In the genomic region with DNA sequence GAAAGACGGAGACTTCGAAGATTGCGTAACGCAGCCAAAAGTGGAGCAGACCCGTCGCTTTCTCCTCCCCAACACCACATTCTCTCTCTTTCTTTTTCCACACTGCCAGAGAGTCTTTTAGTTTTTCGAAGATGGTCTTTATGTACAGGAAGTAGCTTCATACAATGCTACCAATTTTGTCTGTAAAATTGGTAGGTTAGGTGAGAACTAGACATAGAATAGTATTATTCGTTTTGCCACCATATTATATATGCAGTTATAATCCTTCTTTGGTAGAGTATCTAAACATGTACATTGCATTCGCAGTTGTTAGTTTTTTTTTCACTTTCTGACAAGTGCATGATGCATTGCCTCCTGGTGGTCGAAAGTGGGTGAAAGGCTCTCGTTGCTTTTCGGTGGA, we compare ENCODE assay signal across 3 fruit fly cellular contexts.
TF ChIP-seq lines count a peak whose summit lies in the region.

No protein-coding gene starts in this region.

- no peak for TF ChIP-seq CTCF in whole organism, embryonic (GFP tag; optimal IDR thresholded peaks at IDR 0.05; lab: Kevin White, UChicago)

TF ChIP-seq in whole organism, embryonic, 481 proteins besides CTCF, POLR2A, EP300 and RAD21:
- no peak for TF ChIP-seq CG6791 (GFP tag; IDR thresholded peaks at IDR 0.05; lab: Robert Waterston, UW; ENCODE audit: partially characterized antibody)
- TF ChIP-seq hkb (optimal IDR thresholded peaks at IDR 0.05; lab: Kevin White, UChicago), result peak; percentile 9
- TF ChIP-seq hkb (GFP tag; IDR thresholded peaks at IDR 0.05; lab: Robert Waterston, UW), result no peak
- TF ChIP-seq Med (GFP tag; lab: Kevin White, UChicago), result peak; percentile 13
- TF ChIP-seq bsh (GFP tag; optimal IDR thresholded peaks at IDR 0.05; lab: Kevin White, UChicago), result peak in 1 of 2 experiments; percentile 20
- TF ChIP-seq Dbx (GFP tag; IDR thresholded peaks at IDR 0.05; lab: Robert Waterston, UW), result no peak
- peak; percentile 34 for TF ChIP-seq Blimp-1 (GFP tag; optimal IDR thresholded peaks at IDR 0.05; lab: Kevin White, UChicago)
- TF ChIP-seq seq (GFP tag; IDR thresholded peaks at IDR 0.05; lab: Robert Waterston, UW), result no peak
- TF ChIP-seq CG4404 (GFP tag; IDR thresholded peaks at IDR 0.05; lab: Robert Waterston, UW), result no peak
- TF ChIP-seq D19A (tag; optimal IDR thresholded peaks at IDR 0.05; lab: Kevin White, UChicago), result peak; percentile 87
- peak; percentile 25; the same call in 1 of the 3 replicates for TF ChIP-seq ci (GFP tag; IDR thresholded peaks at IDR 0.05; lab: Robert Waterston, UW)
- peak; percentile 14 for TF ChIP-seq Sox102F (GFP tag; optimal IDR thresholded peaks at IDR 0.05; lab: Kevin White, UChicago)
- TF ChIP-seq CG11504 (tag; optimal IDR thresholded peaks at IDR 0.05; lab: Kevin White, UChicago), result peak; percentile 28
- TF ChIP-seq Hr3 (GFP tag; optimal IDR thresholded peaks at IDR 0.05; lab: Kevin White, UChicago), result no peak
- TF ChIP-seq Hsf (GFP tag; optimal IDR thresholded peaks at IDR 0.05; lab: Kevin White, UChicago), result no peak
- TF ChIP-seq sisA (GFP tag; IDR thresholded peaks at IDR 0.05; lab: Robert Waterston, UW), result peak; percentile 27; the same call in 1 of the 2 replicates
- TF ChIP-seq prd (optimal IDR thresholded peaks at IDR 0.05; lab: Kevin White, UChicago), result no peak
- TF ChIP-seq prd (GFP tag; IDR thresholded peaks at IDR 0.05; lab: Robert Waterston, UW), result 0 out of 3 replicates have a peak, but pooled peaks have one; percentile 25
- peak in 1 of 2 experiments; percentile 60 for TF ChIP-seq Pdp1 (GFP tag; optimal IDR thresholded peaks at IDR 0.05; lab: Kevin White, UChicago)
- peak; percentile 11 for TF ChIP-seq Ets65A (GFP tag; lab: Kevin White, UChicago)

TF ChIP-seq in whole organism, prepupa, 60 proteins besides CTCF, POLR2A, EP300 and RAD21 (continues in another document):
- TF ChIP-seq cyc (GFP tag; optimal IDR thresholded peaks at IDR 0.05; lab: Kevin White, UChicago) (peak; percentile 41), CG8319 (GFP tag; optimal IDR thresholded peaks at IDR 0.05; lab: Kevin White, UChicago) (no peak), net (GFP tag; optimal IDR thresholded peaks at IDR 0.05; lab: Kevin White, UChicago) (no peak), Eip78C (GFP tag; lab: Kevin White, UChicago) (peak; percentile 81), svp (GFP tag; lab: Kevin White, UChicago) (peak; percentile 85), Ets21C (GFP tag; optimal IDR thresholded peaks at IDR 0.05; lab: Kevin White, UChicago) (no peak), CG15336 (GFP tag; IDR thresholded peaks at IDR 0.05; lab: Robert Waterston, UW) (peak; percentile 64), CG4318 (GFP tag; optimal IDR thresholded peaks at IDR 0.05; lab: Kevin White, UChicago) (peak; percentile 12), Sox102F (GFP tag; optimal IDR thresholded peaks at IDR 0.05; lab: Kevin White, UChicago) (no peak), topi (GFP tag; optimal IDR thresholded peaks at IDR 0.05; lab: Kevin White, UChicago) (peak; percentile 60), CG7368 (GFP tag; optimal IDR thresholded peaks at IDR 0.05; lab: Kevin White, UChicago) (no peak), dac (GFP tag; optimal IDR thresholded peaks at IDR 0.05; lab: Kevin White, UChicago) (peak; percentile 15), CG31627 (GFP tag; optimal IDR thresholded peaks at IDR 0.05; lab: Kevin White, UChicago) (peak; percentile 28), CG8632 (GFP tag; optimal IDR thresholded peaks at IDR 0.05; lab: Kevin White, UChicago) (no peak), salr (GFP tag; optimal IDR thresholded peaks at IDR 0.05; lab: Kevin White, UChicago) (no peak), Sox14 (GFP tag; optimal IDR thresholded peaks at IDR 0.05; lab: Kevin White, UChicago) (no peak), CG6792 (GFP tag; optimal IDR thresholded peaks at IDR 0.05; lab: Kevin White, UChicago) (peak; percentile 28), Hr39 (GFP tag; optimal IDR thresholded peaks at IDR 0.05; lab: Kevin White, UChicago) (peak; percentile 54), CG6854 (GFP tag; optimal IDR thresholded peaks at IDR 0.05; lab: Kevin White, UChicago) (no peak), Hr4 (GFP tag; optimal IDR thresholded peaks at IDR 0.05; lab: Kevin White, UChicago) (peak; percentile 63), CG1621 (tag; optimal IDR thresholded peaks at IDR 0.05; lab: Kevin White, UChicago) (no peak), eg (GFP tag; IDR thresholded peaks at IDR 0.05; lab: Robert Waterston, UW) (peak; percentile 58), Ets96B (tag; optimal IDR thresholded peaks at IDR 0.05; lab: Kevin White, UChicago) (no peak), CG11902 (GFP tag; optimal IDR thresholded peaks at IDR 0.05; lab: Kevin White, UChicago) (peak; percentile 59), CG6808 (GFP tag; optimal IDR thresholded peaks at IDR 0.05; lab: Kevin White, UChicago) (no peak), CG9139 (GFP tag; optimal IDR thresholded peaks at IDR 0.05; lab: Kevin White, UChicago) (no peak), Eip75B (GFP tag; optimal IDR thresholded peaks at IDR 0.05; lab: Kevin White, UChicago) (peak; percentile 9), fkh (GFP tag; optimal IDR thresholded peaks at IDR 0.05; lab: Kevin White, UChicago) (no peak), Smox (GFP tag; optimal IDR thresholded peaks at IDR 0.05; lab: Kevin White, UChicago) (peak; percentile 35), CG11762 (GFP tag; optimal IDR thresholded peaks at IDR 0.05; lab: Kevin White, UChicago; ENCODE audit: insufficient read depth) (no peak), lz (GFP tag; optimal IDR thresholded peaks at IDR 0.05; lab: Kevin White, UChicago) (peak; percentile 23), CG6276 (GFP tag; optimal IDR thresholded peaks at IDR 0.05; lab: Kevin White, UChicago) (peak; percentile 25), Blimp-1 (GFP tag; optimal IDR thresholded peaks at IDR 0.05; lab: Kevin White, UChicago) (peak; percentile 40), CG11294 (GFP tag; IDR thresholded peaks at IDR 0.05; lab: Robert Waterston, UW) (no peak), CG3032 (tag; optimal IDR thresholded peaks at IDR 0.05; lab: Kevin White, UChicago) (no peak), achi (GFP tag; optimal IDR thresholded peaks at IDR 0.05; lab: Kevin White, UChicago) (no peak)

TF ChIP-seq in whole organism, pupa, 21 proteins besides CTCF, POLR2A, EP300 and RAD21:
- TF ChIP-seq CG8301 (tag; optimal IDR thresholded peaks at IDR 0.05; lab: Kevin White, UChicago) (peak; percentile 30), gl (tag; optimal IDR thresholded peaks at IDR 0.05; lab: Kevin White, UChicago) (no peak), CG12605 (GFP tag; IDR thresholded peaks at IDR 0.05; lab: Robert Waterston, UW) (no peak), CG9948 (tag; optimal IDR thresholded peaks at IDR 0.05; lab: Kevin White, UChicago) (no peak), Pif1A (GFP tag; optimal IDR thresholded peaks at IDR 0.05; lab: Kevin White, UChicago) (peak; percentile 1), CG4496 (GFP tag; IDR thresholded peaks at IDR 0.05; lab: Robert Waterston, UW) (no peak), Ets98B (GFP tag; IDR thresholded peaks at IDR 0.05; lab: Robert Waterston, UW) (peak; percentile 60), CG32121 (GFP tag; IDR thresholded peaks at IDR 0.05; lab: Robert Waterston, UW) (peak; percentile 53), CG8159 (tag; optimal IDR thresholded peaks at IDR 0.05; lab: Kevin White, UChicago) (no peak), CG10348 (GFP tag; IDR thresholded peaks at IDR 0.05; lab: Robert Waterston, UW) (no peak), Snoo (tag; optimal IDR thresholded peaks at IDR 0.05; lab: Kevin White, UChicago) (no peak), rn (GFP tag; IDR thresholded peaks at IDR 0.05; lab: Robert Waterston, UW) (no peak), CG17806 (tag; optimal IDR thresholded peaks at IDR 0.05; lab: Kevin White, UChicago) (no peak), fd96Ca (GFP tag; IDR thresholded peaks at IDR 0.05; lab: Robert Waterston, UW) (0 out of 3 replicates have a peak, but pooled peaks have one; percentile 47), EcR (GFP tag; optimal IDR thresholded peaks at IDR 0.05; lab: Kevin White, UChicago) (no peak), CG15710 (tag; optimal IDR thresholded peaks at IDR 0.05; lab: Kevin White, UChicago) (no peak)
TF ChIP-seq in whole organism, pupa: peak in this region for 5.

Comparison
In these comparisons a context has a peak if more than half of its experiments do, and no peak if none do; other contexts are left out.
1. Of the 7 proteins assayed by ChIP-seq in both whole organism, embryonic and whole organism, prepupa: peak only in whole organism, embryonic: Sox102F; only in whole organism, prepupa: Hr39; in both: Blimp-1; in neither: 4.